Fruit fly (Drosophila melanogaster): Measurements from ENCODE around the gene CtsB.

Gene CtsB

dm6 chrX:13787282-13787850 lies 5.4 kb upstream of the CtsB start (continued):
- TF ChIP-seq CG2712 (tag; optimal IDR thresholded peaks at IDR 0.05) (peak; percentile 24), CG18262 (tag; optimal IDR thresholded peaks at IDR 0.05) (peak; percentile 6), onecut (GFP tag; IDR thresholded peaks at IDR 0.05) (0 out of 2 replicates have a peak, but pooled peaks have one; percentile 4), CG31441 (GFP tag; IDR thresholded peaks at IDR 0.05) (peak; percentile 22; the same call in 1 of the 2 replicates), nmo (GFP tag; optimal IDR thresholded peaks at IDR 0.05) (peak; percentile 57), CG2678 (tag; optimal IDR thresholded peaks at IDR 0.05) (peak; percentile 31), CG32767 (GFP tag; IDR thresholded peaks at IDR 0.05) (no peak), nerfin-2 (GFP tag; IDR thresholded peaks at IDR 0.05; ENCODE audit: partially characterized antibody) (peak; percentile 54; the same call in 1 of the 2 replicates), Ssrp (tag; optimal IDR thresholded peaks at IDR 0.05) (no peak), nerfin-1 (tag; optimal IDR thresholded peaks at IDR 0.05) (peak; percentile 88), CG6791 (GFP tag; IDR thresholded peaks at IDR 0.05; ENCODE audit: partially characterized antibody) (peak; percentile 74), CG10209 (GFP tag; optimal IDR thresholded peaks at IDR 0.05) (no peak), CG3847 (GFP tag; IDR thresholded peaks at IDR 0.05) (no peak), gem (tag; optimal IDR thresholded peaks at IDR 0.05) (peak; percentile 32), abd-A (tag; optimal IDR thresholded peaks at IDR 0.05) (peak; percentile 36), kni (GFP tag; optimal IDR thresholded peaks at IDR 0.05) (peak; percentile 16), dmrt99B (tag; optimal IDR thresholded peaks at IDR 0.05) (peak; percentile 6), sqz (GFP tag; optimal IDR thresholded peaks at IDR 0.05) (no peak)

- TF ChIP-seq onecut (GFP tag; IDR thresholded peaks at IDR 0.05) (no peak), CG3838 (GFP tag; optimal IDR thresholded peaks at IDR 0.05) (no peak)
Observed at dm6 chrX:13786037-13786667, 4.2 kb upstream of the CtsB start.

- TF ChIP-seq CG17568 (GFP tag; optimal IDR thresholded peaks at IDR 0.05) (peak; percentile 25), Lpt (GFP tag; optimal IDR thresholded peaks at IDR 0.05) (no peak), Taf1 (GFP tag; IDR thresholded peaks at IDR 0.05) (no peak), sd (tag; optimal IDR thresholded peaks at IDR 0.05) (peak; percentile 77), bcd (GFP tag; optimal IDR thresholded peaks at IDR 0.05) (peak; percentile 34), CG1647 (GFP tag; optimal IDR thresholded peaks at IDR 0.05) (no peak), HLH3B (GFP tag; IDR thresholded peaks at IDR 0.05) (peak; percentile 45; the same call in 1 of the 2 replicates), Pdp1 (GFP tag; optimal IDR thresholded peaks at IDR 0.05) (peak; percentile 12 to 45), repo (GFP tag; optimal IDR thresholded peaks at IDR 0.05) (peak; percentile 40), sens (GFP tag) (peak; percentile 93), CG17186 (GFP tag; optimal IDR thresholded peaks at IDR 0.05) (no peak), Deaf1 (tag; optimal IDR thresholded peaks at IDR 0.05) (no peak), dysf (GFP tag; IDR thresholded peaks at IDR 0.05) (peak; percentile 67), CG6254 (GFP tag; optimal IDR thresholded peaks at IDR 0.05) (peak; percentile 54), Meics (GFP tag; optimal IDR thresholded peaks at IDR 0.05) (peak; percentile 33), H15 (GFP tag; IDR thresholded peaks at IDR 0.05) (no peak), stc (GFP tag; IDR thresholded peaks at IDR 0.05) (peak; percentile 43), run (tag; optimal IDR thresholded peaks at IDR 0.05) (no peak), psq (GFP tag; optimal IDR thresholded peaks at IDR 0.05) (peak; percentile 31), rib (GFP tag; IDR thresholded peaks at IDR 0.05) (no peak), CG18011 (GFP tag; optimal IDR thresholded peaks at IDR 0.05) (no peak), CG30403 (GFP tag; optimal IDR thresholded peaks at IDR 0.05) (peak; percentile 67), pb (GFP tag; optimal IDR thresholded peaks at IDR 0.05) (peak; percentile 10), mam (GFP tag; optimal IDR thresholded peaks at IDR 0.05) (peak; percentile 23), CG10274 (GFP tag; optimal IDR thresholded peaks at IDR 0.05) (no peak)
Observed at dm6 chrX:13783958-13784907, 2.3 kb upstream of the CtsB start.
